Fruit fly (Drosophila melanogaster) whole organism, embryonic: ENCODE data around the gene CG6567.

ENCODE experiments used
- CG14667 ChIP-seq: fragments of 200-800 bp; sonication (Bioruptor generic); IDR thresholded peaks from 2 replicates; pipeline ENCODE4 v1.3.6; 2022; ENCODE audit warnings: missing biosample characterization, missing genetic modification characterization
- Camta ChIP-seq: fragments of 200-800 bp; sonication (Bioruptor generic); optimal IDR thresholded peaks from 2 replicates; lab custom pipeline; 2016; ENCODE audit warnings: missing biosample characterization, missing genetic modification characterization
- Sox102F ChIP-seq: fragments of 200-800 bp; sonication (Bioruptor generic); optimal IDR thresholded peaks from 2 replicates; lab custom pipeline; 2018; ENCODE audit warnings: missing biosample characterization, mild to moderate bottlenecking, missing genetic modification characterization, moderate library complexity
- psq ChIP-seq: fragments of 200-800 bp; sonication (Bioruptor generic); optimal IDR thresholded peaks from 2 replicates; lab custom pipeline; 2017; ENCODE audit warnings: missing biosample characterization, missing genetic modification characterization
- sna ChIP-seq: fragments of 200-800 bp; sonication (Bioruptor generic); IDR thresholded peaks from 2 replicates; pipeline ENCODE4 v1.3.6; 2022; ENCODE audit warnings: missing biosample characterization, missing genetic modification characterization; ENCODE audit not compliant: partially characterized antibody

dm6 chr3R:10836924-10837323 lies 17.3 kb downstream of the CG6567 start:
- TF ChIP-seq sna (GFP tag; lab: Robert Waterston, UW) (no peak), CG14667 (GFP tag; lab: Robert Waterston, UW) (no peak), psq (GFP tag; lab: Kevin White, UChicago) (no peak), Sox102F (no peak), Camta (no peak)
